Fruit fly (Drosophila melanogaster) whole organism: ENCODE results near the gene ebi.

Source experiments
- CG8478 ChIP-seq: fragments of >200 bp; optimal IDR thresholded peaks from 2 replicates; lab custom pipeline; 2018; ENCODE audit warnings: inconsistent platforms
- Dll ChIP-seq: fragments of >200 bp; optimal IDR thresholded peaks from 2 replicates; lab custom pipeline; 2017
- pan ChIP-seq: fragments of >200 bp; optimal IDR thresholded peaks from 2 replicates; lab custom pipeline; 2017
- psq ChIP-seq: fragments of >200 bp; optimal IDR thresholded peaks from 2 replicates; lab custom pipeline; 2017
- usp ChIP-seq: fragments of >200 bp; optimal IDR thresholded peaks from 2 replicates; lab custom pipeline; 2017; ENCODE audit warnings: missing biosample characterization, missing genetic modification characterization, mixed read lengths

dm6 chr2L:426449-426848 lies 11.6 kb downstream of the ebi start:
- TF ChIP-seq CG8478 (lab: Kevin White, UChicago) (no peak), usp (no peak), Dll (lab: Kevin White, UChicago) (no peak), pan (lab: Kevin White, UChicago) (no peak), psq (lab: Kevin White, UChicago) (no peak)
